Fruit fly (Drosophila melanogaster) whole organism, embryonic: ENCODE results near the gene Takl2.

Source experiments
- Bgb ChIP-seq: fragments of 200-800 bp; sonication (Bioruptor generic); IDR thresholded peaks from 2 replicates; pipeline ENCODE4 v1.3.6; 2022; ENCODE audit warnings: missing biosample characterization, missing genetic modification characterization; ENCODE audit not compliant: partially characterized antibody
- CG14441 ChIP-seq: fragments of 200-800 bp; sonication (Bioruptor generic); IDR thresholded peaks from 2 replicates; pipeline ENCODE4 v1.3.6; 2022; ENCODE audit warnings: missing biosample characterization, missing genetic modification characterization
- CG1603 ChIP-seq: fragments of 200-800 bp; sonication (Bioruptor generic); optimal IDR thresholded peaks from 2 replicates; lab custom pipeline; 2019; ENCODE audit warnings: missing biosample characterization, mild to moderate bottlenecking, missing genetic modification characterization, moderate library complexity
- CG17829 ChIP-seq: fragments of 200-800 bp; optimal IDR thresholded peaks from 2 replicates; lab custom pipeline; 2019; ENCODE audit warnings: missing biosample characterization, mild to moderate bottlenecking, missing genetic modification characterization, moderate library complexity
- CG18011 ChIP-seq: fragments of 200-800 bp; sonication (Bioruptor generic); optimal IDR thresholded peaks from 2 replicates; lab custom pipeline; 2017; ENCODE audit warnings: missing biosample characterization, missing genetic modification characterization, mild to moderate bottlenecking, moderate library complexity, missing genotype
- CG18262 ChIP-seq: fragments of 200-800 bp; optimal IDR thresholded peaks from 3 replicates; lab custom pipeline; 2019; ENCODE audit warnings: missing biosample characterization, mild to moderate bottlenecking, missing genetic modification characterization, moderate library complexity
- CG18599 ChIP-seq: fragments of 200-800 bp; sonication (Bioruptor generic); optimal IDR thresholded peaks from 3 replicates; lab custom pipeline; 2017; ENCODE audit warnings: missing biosample characterization, missing genetic modification characterization, mild to moderate bottlenecking, moderate library complexity, missing genetic modification reagents
- CG2678 ChIP-seq: fragments of 200-800 bp; sonication (Bioruptor generic); optimal IDR thresholded peaks from 3 replicates; lab custom pipeline; 2019; ENCODE audit warnings: missing biosample characterization, mild to moderate bottlenecking, missing genetic modification characterization, moderate library complexity
- CG2712 ChIP-seq: fragments of 200-800 bp; optimal IDR thresholded peaks from 3 replicates; lab custom pipeline; 2019; ENCODE audit warnings: missing biosample characterization, mild to moderate bottlenecking, missing genetic modification characterization, moderate library complexity
- CG2875 ChIP-seq: fragments of 200-800 bp; sonication (Bioruptor generic); optimal IDR thresholded peaks from 2 replicates; lab custom pipeline; 2017; ENCODE audit warnings: missing biosample characterization, mild to moderate bottlenecking, missing genetic modification characterization, missing genetic modification reagents
- CG32772 ChIP-seq: fragments of 200-800 bp; sonication (Bioruptor generic); IDR thresholded peaks from 2 replicates; pipeline ENCODE4 v1.3.6; 2022; ENCODE audit warnings: missing biosample characterization, missing genetic modification characterization
- CG42726 ChIP-seq: fragments of 200-800 bp; sonication (Bioruptor generic); IDR thresholded peaks from 2 replicates; pipeline ENCODE4 v1.3.6; 2022; ENCODE audit warnings: missing biosample characterization, missing genetic modification characterization; ENCODE audit not compliant: partially characterized antibody
- CG6791 ChIP-seq: fragments of 200-800 bp; sonication (Bioruptor generic); IDR thresholded peaks from 3 replicates; pipeline ENCODE4 v1.3.6; 2022; ENCODE audit warnings: missing biosample characterization, missing genetic modification characterization; ENCODE audit not compliant: partially characterized antibody
- CG9797 ChIP-seq: fragments of 200-800 bp; sonication (Bioruptor generic); optimal IDR thresholded peaks from 3 replicates; lab custom pipeline; 2018; ENCODE audit warnings: missing biosample characterization, mild to moderate bottlenecking, missing genetic modification characterization
- CG9817 ChIP-seq: fragments of 200-800 bp; sonication (Bioruptor generic); optimal IDR thresholded peaks from 2 replicates; lab custom pipeline; 2018; ENCODE audit warnings: missing biosample characterization, mild to moderate bottlenecking, missing genetic modification characterization, moderate library complexity
- CG9932 ChIP-seq: fragments of 200-800 bp; sonication (Bioruptor generic); IDR thresholded peaks from 2 replicates; pipeline ENCODE4 v1.3.6; 2022; ENCODE audit warnings: missing biosample characterization, missing genetic modification characterization
- Dbx ChIP-seq: fragments of 200-800 bp; sonication (Bioruptor generic); IDR thresholded peaks from 3 replicates; pipeline ENCODE4 v1.3.6; 2022; ENCODE audit warnings: missing biosample characterization, missing genetic modification characterization
- Doc2 ChIP-seq: fragments of 200-800 bp; sonication (Bioruptor generic); IDR thresholded peaks from 2 replicates; pipeline ENCODE4 v1.3.6; 2022; ENCODE audit warnings: missing biosample characterization, missing genetic modification characterization
- Dp ChIP-seq: fragments of 200-800 bp; sonication (Bioruptor generic); optimal IDR thresholded peaks from 2 replicates; lab custom pipeline; 2018; ENCODE audit warnings: missing biosample characterization, mild to moderate bottlenecking, missing genetic modification characterization, moderate library complexity
- Dref ChIP-seq: fragments of 200-800 bp; sonication (Bioruptor generic); IDR thresholded peaks from 2 replicates; pipeline ENCODE4 v1.3.6; 2022; ENCODE audit warnings: missing biosample characterization, missing genetic modification characterization
- MESR4 ChIP-seq: fragments of 200-800 bp; sonication (Bioruptor generic); optimal IDR thresholded peaks from 2 replicates; lab custom pipeline; 2018; ENCODE audit warnings: missing biosample characterization, mild to moderate bottlenecking, missing genetic modification characterization, moderate library complexity
- Med ChIP-seq: fragments of 200-800 bp; sonication (Bioruptor generic); peaks from one replicate; lab custom pipeline; 2016; ENCODE audit warnings: missing biosample characterization, missing genetic modification characterization, mild to moderate bottlenecking, inconsistent platforms, moderate library complexity
- Pdp1 ChIP-seq, 2 experiments: fragments of 200-800 bp; sonication (Bioruptor generic); optimal IDR thresholded peaks; 3 replicates each; lab custom pipeline; 2016; ENCODE audit warnings: missing biosample characterization in 2 of 2, missing genetic modification characterization in 2 of 2, mild to moderate bottlenecking in 1 of 2, moderate library complexity in 1 of 2
- Sox100B ChIP-seq: fragments of 200-800 bp; sonication (Bioruptor generic); optimal IDR thresholded peaks from 3 replicates; lab custom pipeline; 2018; ENCODE audit warnings: missing biosample characterization, mild to moderate bottlenecking, missing genetic modification characterization
- Sox102F ChIP-seq: fragments of 200-800 bp; sonication (Bioruptor generic); optimal IDR thresholded peaks from 2 replicates; lab custom pipeline; 2018; ENCODE audit warnings: missing biosample characterization, mild to moderate bottlenecking, missing genetic modification characterization, moderate library complexity
- abd-A ChIP-seq: fragments of 200-800 bp; sonication (Bioruptor generic); optimal IDR thresholded peaks from 3 replicates; lab custom pipeline; 2019; ENCODE audit warnings: missing biosample characterization, mild to moderate bottlenecking, missing genetic modification characterization, moderate library complexity
- ap ChIP-seq: fragments of 200-800 bp; sonication (Bioruptor generic); IDR thresholded peaks from 2 replicates; pipeline ENCODE4 v1.3.6; 2022; ENCODE audit warnings: missing biosample characterization, missing genetic modification characterization
- ash1 ChIP-seq: fragments of 200-800 bp; sonication (Bioruptor generic); optimal IDR thresholded peaks from 2 replicates; lab custom pipeline; 2018; ENCODE audit warnings: missing biosample characterization, mild to moderate bottlenecking, missing genetic modification characterization
- bsh ChIP-seq, 2 experiments: fragments of 200-800 bp; sonication (Bioruptor generic); optimal IDR thresholded peaks; 2 replicates each; lab custom pipeline; 2017 to 2018; ENCODE audit warnings: mild to moderate bottlenecking in 2 of 2, missing biosample characterization in 2 of 2, missing genetic modification characterization in 2 of 2, moderate library complexity in 1 of 2
- chinmo ChIP-seq: fragments of 200-800 bp; sonication (Bioruptor generic); IDR thresholded peaks from 4 replicates; pipeline ENCODE4 v1.3.6; 2022; ENCODE audit warnings: missing biosample characterization, missing genetic modification characterization; ENCODE audit not compliant: partially characterized antibody
- ci ChIP-seq: fragments of 200-800 bp; sonication (Bioruptor generic); IDR thresholded peaks from 3 replicates; pipeline ENCODE4 v1.3.6; 2022; ENCODE audit warnings: missing biosample characterization, missing genetic modification characterization
- croc ChIP-seq: fragments of 200-800 bp; sonication (Bioruptor generic); conservative IDR thresholded peaks from 3 replicates; pipeline ENCODE4 v1.3.6; 2022; ENCODE audit warnings: missing biosample characterization, missing genetic modification characterization
- dm ChIP-seq: fragments of 200-800 bp; sonication (Bioruptor generic); optimal IDR thresholded peaks from 3 replicates; lab custom pipeline; 2016; ENCODE audit warnings: missing biosample characterization, missing genetic modification characterization
- dmrt99B ChIP-seq: fragments of 200-800 bp; sonication (Bioruptor generic); optimal IDR thresholded peaks from 2 replicates; lab custom pipeline; 2018; ENCODE audit warnings: missing biosample characterization, mild to moderate bottlenecking, missing genetic modification characterization, moderate library complexity
- eyg ChIP-seq: fragments of 200-800 bp; sonication (Bioruptor generic); optimal IDR thresholded peaks from 3 replicates; lab custom pipeline; 2016; ENCODE audit warnings: missing biosample characterization, missing genetic modification characterization
- gem ChIP-seq: fragments of 200-800 bp; sonication (Bioruptor generic); optimal IDR thresholded peaks from 2 replicates; lab custom pipeline; 2019; ENCODE audit warnings: missing biosample characterization, mild to moderate bottlenecking, missing genetic modification characterization, moderate library complexity
- grau ChIP-seq: fragments of 200-800 bp; optimal IDR thresholded peaks from 3 replicates; lab custom pipeline; 2019; ENCODE audit warnings: missing biosample characterization, mild to moderate bottlenecking, missing genetic modification characterization, moderate library complexity
- klu ChIP-seq: fragments of 200-800 bp; sonication (Bioruptor generic); IDR thresholded peaks from 2 replicates; pipeline ENCODE4 v1.3.6; 2022; ENCODE audit warnings: missing biosample characterization, missing genetic modification characterization
- lab ChIP-seq: fragments of 200-800 bp; sonication (Bioruptor generic); optimal IDR thresholded peaks from 3 replicates; lab custom pipeline; 2017; ENCODE audit warnings: missing biosample characterization, missing genetic modification characterization, mild to moderate bottlenecking, moderate library complexity, missing genetic modification reagents
- lbe ChIP-seq: fragments of 200-800 bp; sonication (Bioruptor generic); optimal IDR thresholded peaks from 2 replicates; lab custom pipeline; 2016; ENCODE audit warnings: missing biosample characterization, mild to moderate bottlenecking, missing genetic modification characterization
- nau ChIP-seq: fragments of 200-800 bp; sonication (Bioruptor generic); optimal IDR thresholded peaks from 3 replicates; lab custom pipeline; 2017; ENCODE audit warnings: missing biosample characterization, mild to moderate bottlenecking, missing genetic modification characterization, missing genetic modification reagents
- nmo ChIP-seq: fragments of 200-800 bp; sonication (Bioruptor generic); optimal IDR thresholded peaks from 2 replicates; lab custom pipeline; 2018; ENCODE audit warnings: missing biosample characterization, mild to moderate bottlenecking, missing genetic modification characterization, moderate library complexity
- phol ChIP-seq: fragments of 200-800 bp; sonication (Bioruptor generic); optimal IDR thresholded peaks from 3 replicates; lab custom pipeline; 2018; ENCODE audit warnings: missing biosample characterization, mild to moderate bottlenecking, missing genetic modification characterization, moderate library complexity
- pzg ChIP-seq: fragments of 200-800 bp; sonication (Bioruptor generic); optimal IDR thresholded peaks from 3 replicates; lab custom pipeline; 2018; ENCODE audit warnings: missing biosample characterization, mild to moderate bottlenecking, missing genetic modification characterization, moderate library complexity
- slbo ChIP-seq: fragments of 200-800 bp; sonication (Bioruptor generic); IDR thresholded peaks from 2 replicates; pipeline ENCODE4 v1.3.6; 2022; ENCODE audit warnings: missing biosample characterization, missing genetic modification characterization
- unc-4 ChIP-seq: fragments of 200-800 bp; sonication (Bioruptor generic); IDR thresholded peaks from 2 replicates; pipeline ENCODE4 v1.3.6; 2022; ENCODE audit warnings: missing biosample characterization, missing genetic modification characterization; ENCODE audit not compliant: partially characterized antibody
- vnd ChIP-seq: fragments of 200-800 bp; sonication (Bioruptor generic); IDR thresholded peaks from 3 replicates; pipeline ENCODE4 v1.3.6; 2022; ENCODE audit warnings: missing biosample characterization, missing genetic modification characterization; ENCODE audit not compliant: partially characterized antibody

Gene Takl2

dm6 chr3R:22726031-22726770, 7.5 kb downstream of the Takl2 start, which contains the start of gene RNF220 (continued):
- TF ChIP-seq dmrt99B (tag; lab: Kevin White, UChicago) (peak; percentile 13), dm (GFP tag; lab: Kevin White, UChicago) (peak; percentile 30), lbe (GFP tag; lab: Kevin White, UChicago) (no peak), gem (peak; percentile 49), klu (GFP tag; lab: Robert Waterston, UW) (0 out of 2 replicates have a peak, but pooled peaks have one; percentile 8), Doc2 (GFP tag; lab: Robert Waterston, UW) (no peak), CG9932 (GFP tag; lab: Robert Waterston, UW) (peak; percentile 47), grau (tag; lab: Kevin White, UChicago) (peak; percentile 33), CG9797 (peak; percentile 59), Pdp1 (GFP tag; optimal IDR thresholded peaks at IDR 0.05; lab: Kevin White, UChicago) (peak in 1 of 2 experiments; percentile 58), slbo (GFP tag; lab: Robert Waterston, UW) (peak; percentile 38), MESR4 (GFP tag; lab: Kevin White, UChicago) (peak; percentile 76), abd-A (tag; lab: Kevin White, UChicago) (no peak), Dp (GFP tag; lab: Kevin White, UChicago) (peak; percentile 24), CG2875 (GFP tag; lab: Kevin White, UChicago) (no peak), CG42726 (peak; percentile 68), ap (no peak), CG6791 (peak; percentile 81), Dref (GFP tag; lab: Robert Waterston, UW) (peak; percentile 59), bsh (GFP tag; optimal IDR thresholded peaks at IDR 0.05; lab: Kevin White, UChicago) (no peak), CG17829 (tag; lab: Kevin White, UChicago) (peak; percentile 1), CG2712 (tag; lab: Kevin White, UChicago) (peak; percentile 34), Sox100B (GFP tag; lab: Kevin White, UChicago) (peak; percentile 40), CG32772 (GFP tag; lab: Robert Waterston, UW) (no peak), Med (peak; percentile 59), Sox102F (peak; percentile 5), Bgb (GFP tag; lab: Robert Waterston, UW) (peak; percentile 75), nau (GFP tag; lab: Kevin White, UChicago) (no peak), CG18262 (tag; lab: Kevin White, UChicago) (peak; percentile 30), CG1603 (tag; lab: Kevin White, UChicago) (peak; percentile 41), CG9817 (tag; lab: Kevin White, UChicago) (no peak), chinmo (GFP tag; lab: Robert Waterston, UW) (peak; percentile 16; the same call in 1 of the 4 replicates), phol (tag; lab: Kevin White, UChicago) (peak; percentile 46), CG18011 (GFP tag; lab: Kevin White, UChicago) (no peak), vnd (peak; percentile 11), Dbx (GFP tag; lab: Robert Waterston, UW) (peak; percentile 20; the same call in 1 of the 3 replicates), nmo (GFP tag; lab: Kevin White, UChicago) (peak; percentile 45), ash1 (no peak), croc (GFP tag; lab: Robert Waterston, UW) (no peak), eyg (no peak), CG2678 (tag; lab: Kevin White, UChicago) (peak; percentile 35), CG18599 (GFP tag; lab: Kevin White, UChicago) (peak; percentile 7), CG14441 (GFP tag; lab: Robert Waterston, UW) (0 out of 2 replicates have a peak, but pooled peaks have one; percentile 4), unc-4 (peak; percentile 50), pzg (GFP tag; lab: Kevin White, UChicago) (peak; percentile 51), lab (GFP tag; lab: Kevin White, UChicago) (no peak), ci (GFP tag; lab: Robert Waterston, UW) (0 out of 3 replicates have a peak, but pooled peaks have one; percentile 9)
